Fruit fly (Drosophila melanogaster): ENCODE results near the gene Prx6a.

Gene Prx6a

dm6 chr2L:2829637-2830340 lies 48.2 kb downstream of the Prx6a start, which contains the start of gene Duox:
Gene Duox (minus strand): TSS chr2L:2830248.
- TF ChIP-seq CG1832 (GFP tag; optimal IDR thresholded peaks at IDR 0.05) (peak; percentile 20), CG14965 (GFP tag; optimal IDR thresholded peaks at IDR 0.05; ENCODE audit: borderline replicate concordance) (no peak), CG11456 (GFP tag; IDR thresholded peaks at IDR 0.05) (0 out of 3 replicates have a peak, but pooled peaks have one; percentile 3), psq (GFP tag; optimal IDR thresholded peaks at IDR 0.05) (peak; percentile 70), seq (GFP tag; IDR thresholded peaks at IDR 0.05) (no peak), CG6254 (GFP tag; optimal IDR thresholded peaks at IDR 0.05) (no peak), CG11560 (tag; IDR thresholded peaks at IDR 0.05) (no peak), CG10321 (GFP tag; IDR thresholded peaks at IDR 0.05) (no peak), CG8765 (GFP tag; IDR thresholded peaks at IDR 0.05) (no peak), Jarid2 (GFP tag; optimal IDR thresholded peaks at IDR 0.05) (peak; percentile 87), Bgb (GFP tag; IDR thresholded peaks at IDR 0.05; ENCODE audit: partially characterized antibody) (peak; percentile 21; the same call in 1 of the 2 replicates), chinmo (GFP tag; IDR thresholded peaks at IDR 0.05; ENCODE audit: partially characterized antibody) (peak; percentile 84; the same call in 1 of the 4 replicates), CG12219 (GFP tag; optimal IDR thresholded peaks at IDR 0.05) (no peak), zen2 (GFP tag; IDR thresholded peaks at IDR 0.05; ENCODE audit: partially characterized antibody) (peak; percentile 35; the same call in 2 of the 3 replicates), unc-4 (GFP tag; IDR thresholded peaks at IDR 0.05; ENCODE audit: partially characterized antibody) (0 out of 2 replicates have a peak, but pooled peaks have one; percentile 18), Sox100B (GFP tag; optimal IDR thresholded peaks at IDR 0.05) (no peak), H15 (GFP tag; IDR thresholded peaks at IDR 0.05) (no peak), Xrp1 (GFP tag; IDR thresholded peaks at IDR 0.05) (no peak), Atf6 (GFP tag; IDR thresholded peaks at IDR 0.05) (no peak), CG8478 (optimal IDR thresholded peaks at IDR 0.05) (no peak), Trl (optimal IDR thresholded peaks at IDR 0.05) (peak; percentile 10 to 42), Trl (GFP tag; optimal IDR thresholded peaks at IDR 0.05) (no peak), CG6175 (GFP tag; IDR thresholded peaks at IDR 0.05) (no peak), org-1 (GFP tag; optimal IDR thresholded peaks at IDR 0.05) (no peak), crol (GFP tag; IDR thresholded peaks at IDR 0.05) (peak; percentile 46; the same call in 1 of the 2 replicates), CG8290 (GFP tag; optimal IDR thresholded peaks at IDR 0.05) (no peak), CG8290 (tag; optimal IDR thresholded peaks at IDR 0.05) (peak in 1 of 2 experiments; percentile 54), Mes4 (GFP tag; optimal IDR thresholded peaks at IDR 0.05) (no peak), CG2199 (GFP tag; IDR thresholded peaks at IDR 0.05) (no peak), crc (GFP tag; optimal IDR thresholded peaks at IDR 0.05) (no peak), MESR4 (GFP tag; optimal IDR thresholded peaks at IDR 0.05) (no peak), cg (GFP tag; optimal IDR thresholded peaks at IDR 0.05) (peak; percentile 87), CG2889 (GFP tag; IDR thresholded peaks at IDR 0.05) (no peak), Opbp (GFP tag; IDR thresholded peaks at IDR 0.05; ENCODE audit: partially characterized antibody) (peak; percentile 48; the same call in 1 of the 3 replicates), scrt (GFP tag; optimal IDR thresholded peaks at IDR 0.05) (no peak), aop (GFP tag; IDR thresholded peaks at IDR 0.05) (0 out of 2 replicates have a peak, but pooled peaks have one; percentile 11), CG33557 (GFP tag; optimal IDR thresholded peaks at IDR 0.05) (no peak), Myb (GFP tag; optimal IDR thresholded peaks at IDR 0.05) (no peak), pita (GFP tag; optimal IDR thresholded peaks at IDR 0.05) (no peak), ci (GFP tag; IDR thresholded peaks at IDR 0.05) (no peak), CG12769 (tag; optimal IDR thresholded peaks at IDR 0.05) (peak; percentile 76), CG13424 (tag; optimal IDR thresholded peaks at IDR 0.05) (no peak), CG9609 (GFP tag; optimal IDR thresholded peaks at IDR 0.05) (peak; percentile 48), eve (GFP tag; optimal IDR thresholded peaks at IDR 0.05) (no peak), CG5180 (GFP tag; optimal IDR thresholded peaks at IDR 0.05) (peak; percentile 90), tup (GFP tag; optimal IDR thresholded peaks at IDR 0.05) (no peak), nerfin-2 (GFP tag; IDR thresholded peaks at IDR 0.05; ENCODE audit: partially characterized antibody) (no peak), dm (GFP tag; optimal IDR thresholded peaks at IDR 0.05) (peak; percentile 14), HLHmδ (GFP tag; optimal IDR thresholded peaks at IDR 0.05) (peak; percentile 84), CG30403 (GFP tag; optimal IDR thresholded peaks at IDR 0.05) (no peak)
